Worm (Caenorhabditis elegans): ENCODE data around the gene pbo-6.

pbo-6 gene

DNA sequence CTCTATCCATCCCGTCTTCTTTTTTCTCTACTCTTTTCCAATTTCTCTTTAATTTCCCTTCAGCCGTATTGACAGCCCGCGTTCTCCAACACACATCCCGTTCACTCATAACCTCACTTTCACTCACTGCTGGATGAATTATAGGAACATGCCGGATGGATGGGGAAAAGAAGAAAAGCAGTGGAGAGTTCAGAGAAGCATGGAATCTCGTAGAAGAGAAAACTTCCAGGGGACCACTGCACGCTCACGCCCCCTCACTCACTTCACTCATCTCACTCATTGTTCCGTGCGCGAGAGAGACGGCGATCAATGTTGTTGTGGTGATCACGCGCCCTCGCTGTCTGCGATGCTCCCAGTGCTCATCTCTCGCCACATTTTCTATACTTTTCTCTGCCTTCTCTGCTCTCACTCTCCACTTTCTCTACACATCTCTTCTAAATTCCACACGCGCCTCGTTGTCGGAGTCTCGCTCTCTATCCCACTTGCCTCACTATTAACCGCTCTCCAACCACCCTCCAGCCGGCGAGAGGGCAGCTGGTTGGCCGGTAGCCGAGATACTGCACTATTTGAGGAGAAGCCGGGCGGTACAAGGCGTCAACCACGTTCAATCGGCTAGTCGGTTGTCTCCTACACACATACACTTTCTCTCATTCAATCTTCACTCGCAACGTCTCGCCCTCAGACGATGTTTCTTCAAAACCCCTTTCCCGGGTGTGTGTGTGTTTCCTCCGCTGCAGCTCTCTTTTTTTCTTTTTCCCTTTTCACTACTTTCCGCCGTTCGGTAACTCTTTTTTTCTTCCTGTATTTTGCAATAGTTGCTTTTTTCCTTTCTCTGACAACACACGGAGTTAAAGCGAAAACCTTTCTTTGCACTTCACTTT lies 51.1 kb downstream of the pbo-6 start (continued):
- TF ChIP-seq xbp-1 (tag; optimal IDR thresholded peaks at IDR 0.05) (peak; percentile 80), sptf-1 (tag; optimal IDR thresholded peaks at IDR 0.05) (no peak), C04F5.9 (tag; optimal IDR thresholded peaks at IDR 0.05) (peak; percentile 27), lin-14 (GFP tag; optimal IDR thresholded peaks at IDR 0.05) (peak; percentile 98), ets-5 (GFP tag; IDR thresholded peaks at IDR 0.05) (no peak), zag-1 (tag; optimal IDR thresholded peaks at IDR 0.05) (no peak), nhr-12 (tag; optimal IDR thresholded peaks at IDR 0.05) (no peak), Y116A8C.19 (tag; optimal IDR thresholded peaks at IDR 0.05; ENCODE audit: borderline replicate concordance) (no peak), zip-4 (GFP tag; optimal IDR thresholded peaks at IDR 0.05) (peak; percentile 79), ztf-4 (tag; optimal IDR thresholded peaks at IDR 0.05) (peak; percentile 93), fkh-8 (tag; optimal IDR thresholded peaks at IDR 0.05) (peak; percentile 97), snu-23 (GFP tag; optimal IDR thresholded peaks at IDR 0.05) (peak; percentile 95), mdl-1 (tag; optimal IDR thresholded peaks at IDR 0.05) (peak; percentile 30 to 89)

DNA sequence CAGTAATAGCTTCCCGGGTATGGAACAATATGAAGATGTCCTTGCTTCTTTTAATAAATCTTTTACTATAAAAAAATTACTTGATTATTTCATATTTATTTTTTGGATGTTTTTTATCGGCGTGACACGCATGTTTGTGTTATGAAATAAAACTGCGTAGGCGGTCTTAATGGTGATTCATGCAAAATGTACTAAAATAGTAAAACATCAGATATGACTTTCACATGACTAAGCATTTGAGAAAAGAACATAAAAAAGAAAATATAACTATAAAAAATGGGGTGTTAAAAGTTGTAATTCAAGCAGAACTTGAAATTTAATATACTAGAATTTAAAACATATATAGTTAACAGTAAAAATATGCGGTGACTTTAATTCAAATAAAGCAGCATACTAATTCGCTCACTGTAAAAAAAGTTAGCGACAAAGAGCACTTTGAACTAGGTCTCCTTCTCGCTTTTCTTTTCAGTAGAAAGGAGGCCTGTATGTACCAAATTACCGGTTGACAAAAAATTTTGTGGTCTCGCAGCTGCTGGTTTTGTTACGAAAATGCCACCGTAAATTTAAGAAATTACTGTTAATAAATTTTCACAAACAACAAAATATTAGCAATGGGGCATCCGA lies 53.2 kb downstream of the pbo-6 start:
- TF ChIP-seq aly-2 (tag; optimal IDR thresholded peaks at IDR 0.05) (no peak), nhr-71 (tag; optimal IDR thresholded peaks at IDR 0.05) (peak; percentile 18), jun-1 (tag; optimal IDR thresholded peaks at IDR 0.05) (no peak), nhr-20 (tag; optimal IDR thresholded peaks at IDR 0.05) (peak; percentile 2), skn-1 (tag; optimal IDR thresholded peaks at IDR 0.05) (peak; percentile 24), nhr-47 (tag; optimal IDR thresholded peaks at IDR 0.05) (peak; percentile 5), lsy-2 (tag; optimal IDR thresholded peaks at IDR 0.05) (peak in 1 of 2 experiments; percentile 10), unc-98 (GFP tag; IDR thresholded peaks at IDR 0.05) (no peak)

Data from whole organism, L1 larva.